Worm (Caenorhabditis elegans): ENCODE results near the gene B0250.7.

- TF ChIP-seq aly-2 (tag; optimal IDR thresholded peaks at IDR 0.05) (no peak), unc-62 (GFP tag; optimal IDR thresholded peaks at IDR 0.05) (no peak), ztf-4 (tag; optimal IDR thresholded peaks at IDR 0.05) (no peak), ztf-11 (tag; optimal IDR thresholded peaks at IDR 0.05) (no peak), ZK546.5 (tag; optimal IDR thresholded peaks at IDR 0.05) (no peak), lin-13 (GFP tag; optimal IDR thresholded peaks at IDR 0.05) (no peak), snpc-4 (tag; optimal IDR thresholded peaks at IDR 0.05) (no peak), mbf-1 (tag; optimal IDR thresholded peaks at IDR 0.05) (no peak)
These were observed 11.1 kb downstream of the B0250.7 start for ce11 chrV:20464778-20465177.
